Fruit fly (Drosophila melanogaster) whole organism, embryonic: ENCODE measurements around the gene Pisd.
A peak's percentile ranks its signal among the peaks of the same experiment; 100 is the strongest.

Source experiments
- ATbp ChIP-seq: fragments of 200-800 bp; sonication (Bioruptor generic); optimal IDR thresholded peaks from 2 replicates; lab custom pipeline; 2017; ENCODE audit warnings: missing biosample characterization, mild to moderate bottlenecking, missing genetic modification characterization, missing genetic modification reagents
- Atf6 ChIP-seq: fragments of 200-800 bp; sonication (Bioruptor generic); IDR thresholded peaks from 2 replicates; pipeline ENCODE4 v1.3.6; 2022; ENCODE audit warnings: missing biosample characterization, missing genetic modification characterization
- BEAF-32 ChIP-seq: fragments of 200-800 bp; sonication (Bioruptor generic); optimal IDR thresholded peaks from 3 replicates; lab custom pipeline; 2017; ENCODE audit warnings: missing biosample characterization, missing genetic modification characterization, mild to moderate bottlenecking, moderate library complexity, missing genetic modification reagents
- Blimp-1 ChIP-seq: fragments of 200-800 bp; sonication (Bioruptor generic); optimal IDR thresholded peaks from 3 replicates; lab custom pipeline; 2018; ENCODE audit warnings: missing biosample characterization, missing genetic modification characterization, mild to moderate bottlenecking, moderate library complexity, missing genetic modification reagents
- CG11695 ChIP-seq: fragments of 200-800 bp; sonication (Bioruptor generic); IDR thresholded peaks from 3 replicates; pipeline ENCODE4 v1.3.6; 2022; ENCODE audit warnings: missing biosample characterization, missing genetic modification characterization
- CG12769 ChIP-seq: fragments of 200-800 bp; sonication (Bioruptor generic); optimal IDR thresholded peaks from 2 replicates; lab custom pipeline; 2019; ENCODE audit warnings: missing biosample characterization, mild to moderate bottlenecking, missing genetic modification characterization, moderate library complexity
- CG13287 ChIP-seq: fragments of 200-800 bp; sonication (Bioruptor generic); IDR thresholded peaks from 2 replicates; pipeline ENCODE4 v1.3.6; 2022; ENCODE audit warnings: missing biosample characterization, missing genetic modification characterization; ENCODE audit not compliant: partially characterized antibody
- CG14014 ChIP-seq: fragments of 200-800 bp; sonication (Bioruptor generic); IDR thresholded peaks from 2 replicates; pipeline ENCODE4 v1.3.6; 2022; ENCODE audit warnings: missing biosample characterization, missing genetic modification characterization
- CG16863 ChIP-seq: fragments of 200-800 bp; sonication (Bioruptor generic); optimal IDR thresholded peaks from 3 replicates; lab custom pipeline; 2016; ENCODE audit warnings: missing biosample characterization, missing genetic modification characterization
- CG18011 ChIP-seq: fragments of 200-800 bp; sonication (Bioruptor generic); optimal IDR thresholded peaks from 2 replicates; lab custom pipeline; 2017; ENCODE audit warnings: missing biosample characterization, missing genetic modification characterization, mild to moderate bottlenecking, moderate library complexity, missing genotype
- CG2116 ChIP-seq: fragments of 200-800 bp; sonication (Bioruptor generic); optimal IDR thresholded peaks from 3 replicates; lab custom pipeline; 2018; ENCODE audit warnings: missing biosample characterization, mild to moderate bottlenecking, missing genetic modification characterization
- CG30020 ChIP-seq: fragments of 200-800 bp; optimal IDR thresholded peaks from 2 replicates; lab custom pipeline; 2019; ENCODE audit warnings: missing biosample characterization, mild to moderate bottlenecking, missing genetic modification characterization, moderate library complexity
- CG3163 ChIP-seq: fragments of 200-800 bp; sonication (Bioruptor generic); optimal IDR thresholded peaks from 3 replicates; lab custom pipeline; 2016; ENCODE audit warnings: missing biosample characterization, missing genetic modification characterization
- CG34422 ChIP-seq: fragments of 200-800 bp; sonication (Bioruptor generic); IDR thresholded peaks from 3 replicates; pipeline ENCODE4 v1.3.6; 2022; ENCODE audit warnings: missing biosample characterization, missing genetic modification characterization
- CG4730 ChIP-seq: fragments of 200-800 bp; sonication (Bioruptor generic); IDR thresholded peaks from 2 replicates; pipeline ENCODE4 v1.3.6; 2022; ENCODE audit warnings: missing biosample characterization, missing genetic modification characterization
- CG4854 ChIP-seq: fragments of 200-800 bp; sonication (Bioruptor generic); optimal IDR thresholded peaks from 2 replicates; lab custom pipeline; 2016; ENCODE audit warnings: missing biosample characterization, missing genetic modification characterization, inconsistent platforms
- CG6813 ChIP-seq: fragments of 200-800 bp; sonication (Bioruptor generic); optimal IDR thresholded peaks from 2 replicates; lab custom pipeline; 2017; ENCODE audit warnings: missing biosample characterization, missing genetic modification characterization, mild to moderate bottlenecking, moderate library complexity, missing genetic modification reagents
- CG8478 ChIP-seq: fragments of >200 bp; optimal IDR thresholded peaks from 2 replicates; lab custom pipeline; 2018
- CG9437 ChIP-seq: fragments of 200-800 bp; sonication (Bioruptor generic); optimal IDR thresholded peaks from 2 replicates; lab custom pipeline; 2018; ENCODE audit warnings: missing biosample characterization, mild to moderate bottlenecking, missing genetic modification characterization
- ERR ChIP-seq: fragments of 200-800 bp; sonication (Bioruptor generic); optimal IDR thresholded peaks from 2 replicates; lab custom pipeline; 2016; ENCODE audit warnings: missing biosample characterization, missing genetic modification characterization
- Ets65A ChIP-seq: fragments of 200-800 bp; sonication (Bioruptor generic); peaks from one replicate; lab custom pipeline; 2016; ENCODE audit warnings: missing biosample characterization, missing genetic modification characterization
- HmgD ChIP-seq: fragments of 200-800 bp; sonication (Bioruptor generic); optimal IDR thresholded peaks from 3 replicates; lab custom pipeline; 2016; ENCODE audit warnings: missing biosample characterization, missing genetic modification characterization
- Hr39 ChIP-seq: fragments of >200 bp; optimal IDR thresholded peaks from 2 replicates; lab custom pipeline; 2017
- Hr78 ChIP-seq, 2 experiments: fragments of 200-800 bp in 1 of 2; fragments of >200 bp in 1 of 2; sonication (Bioruptor generic) in 1 of 2; optimal IDR thresholded peaks; 2 replicates each; lab custom pipeline; 2017 to 2019; ENCODE audit warnings: missing biosample characterization in 2 of 2, missing genetic modification characterization in 2 of 2, mild to moderate bottlenecking in 1 of 2, moderate library complexity in 1 of 2
- Mad ChIP-seq: fragments of 200-800 bp; sonication (Bioruptor generic); optimal IDR thresholded peaks from 2 replicates; lab custom pipeline; 2016; ENCODE audit warnings: missing biosample characterization, missing genetic modification characterization
- Mes4 ChIP-seq: fragments of 200-800 bp; sonication (Bioruptor generic); optimal IDR thresholded peaks from 2 replicates; lab custom pipeline; 2016; ENCODE audit warnings: missing biosample characterization, missing genetic modification characterization
- Myb ChIP-seq: fragments of 200-800 bp; sonication (Bioruptor generic); optimal IDR thresholded peaks from 2 replicates; lab custom pipeline; 2016; ENCODE audit warnings: missing biosample characterization, missing genetic modification characterization
- Oaz ChIP-seq: fragments of 200-800 bp; sonication (Bioruptor generic); IDR thresholded peaks from 2 replicates; pipeline ENCODE4 v1.3.6; 2022; ENCODE audit warnings: missing biosample characterization, missing genetic modification characterization
- Oli ChIP-seq: fragments of 200-800 bp; sonication (Bioruptor generic); optimal IDR thresholded peaks from 2 replicates; lab custom pipeline; 2018; ENCODE audit warnings: missing biosample characterization, mild to moderate bottlenecking, missing genetic modification characterization, moderate library complexity
- Spps ChIP-seq: fragments of 200-800 bp; sonication (Bioruptor generic); optimal IDR thresholded peaks from 2 replicates; lab custom pipeline; 2018; ENCODE audit warnings: missing biosample characterization, mild to moderate bottlenecking, missing genetic modification characterization
- Taf1 ChIP-seq: fragments of 200-800 bp; sonication (Bioruptor generic); IDR thresholded peaks from 2 replicates; pipeline ENCODE4 v1.3.6; 2022; ENCODE audit warnings: missing biosample characterization, missing genetic modification characterization
- Trl ChIP-seq, 3 experiments: fragments of >200 bp in 2 of 3; fragments of 200-800 bp in 1 of 3; sonication (Bioruptor generic) in 1 of 3; optimal IDR thresholded peaks; 2 replicates in 1 of 3; 3 replicates in 2 of 3; lab custom pipeline; 2016 to 2017; ENCODE audit warnings: missing biosample characterization in 1 of 3, missing genetic modification characterization in 1 of 3
- aop ChIP-seq: fragments of 200-800 bp; sonication (Bioruptor generic); IDR thresholded peaks from 2 replicates; pipeline ENCODE4 v1.3.6; 2022; ENCODE audit warnings: missing biosample characterization, missing genetic modification characterization
- ato ChIP-seq: fragments of 200-800 bp; sonication (Bioruptor generic); IDR thresholded peaks from 2 replicates; pipeline ENCODE4 v1.3.6; 2022; ENCODE audit warnings: missing biosample characterization, missing genetic modification characterization; ENCODE audit not compliant: partially characterized antibody
- eyg ChIP-seq: fragments of 200-800 bp; sonication (Bioruptor generic); optimal IDR thresholded peaks from 3 replicates; lab custom pipeline; 2016; ENCODE audit warnings: missing biosample characterization, missing genetic modification characterization
- ham ChIP-seq: fragments of 200-800 bp; sonication (Bioruptor generic); IDR thresholded peaks from 2 replicates; pipeline ENCODE4 v1.3.6; 2022; ENCODE audit warnings: missing biosample characterization, missing genetic modification characterization
- jing ChIP-seq: fragments of 200-800 bp; sonication (Bioruptor generic); optimal IDR thresholded peaks from 2 replicates; lab custom pipeline; 2018; ENCODE audit warnings: missing biosample characterization, mild to moderate bottlenecking, missing genetic modification characterization
- kah ChIP-seq: fragments of 200-800 bp; sonication (Bioruptor generic); optimal IDR thresholded peaks from 2 replicates; lab custom pipeline; 2018; ENCODE audit warnings: missing biosample characterization, mild to moderate bottlenecking, missing genetic modification characterization
- p53 ChIP-seq: fragments of 200-800 bp; sonication (Bioruptor generic); optimal IDR thresholded peaks from 2 replicates; lab custom pipeline; 2016; ENCODE audit warnings: missing biosample characterization, missing genetic modification characterization
- pan ChIP-seq, 4 experiments: fragments of >200 bp in 3 of 4; fragments of 200-800 bp in 1 of 4; sonication (Bioruptor generic) in 1 of 4; optimal IDR thresholded peaks in 3 of 4; IDR thresholded peaks in 1 of 4; 2 replicates each; pipeline versions ENCODE4 v1.3.6 to Lab custom; 2017 to 2022; ENCODE audit warnings: missing biosample characterization in 2 of 4, missing genetic modification characterization in 2 of 4, mixed read lengths in 1 of 4
- pfk ChIP-seq: fragments of 200-800 bp; sonication (Bioruptor generic); optimal IDR thresholded peaks from 2 replicates; lab custom pipeline; 2018; ENCODE audit warnings: missing biosample characterization, mild to moderate bottlenecking, missing genetic modification characterization, moderate library complexity
- pros ChIP-seq: fragments of 200-800 bp; sonication (Bioruptor generic); optimal IDR thresholded peaks from 3 replicates; lab custom pipeline; 2019; ENCODE audit warnings: missing biosample characterization, mild to moderate bottlenecking, missing genetic modification characterization, moderate library complexity
- psq ChIP-seq: fragments of 200-800 bp; sonication (Bioruptor generic); optimal IDR thresholded peaks from 2 replicates; lab custom pipeline; 2017; ENCODE audit warnings: missing biosample characterization, missing genetic modification characterization
- schlank ChIP-seq: fragments of 200-800 bp; sonication (Bioruptor generic); optimal IDR thresholded peaks from 2 replicates; lab custom pipeline; 2018; ENCODE audit warnings: missing biosample characterization, mild to moderate bottlenecking, missing genetic modification characterization
- stc ChIP-seq: fragments of 200-800 bp; sonication (Bioruptor generic); IDR thresholded peaks from 2 replicates; pipeline ENCODE4 v1.3.6; 2022; ENCODE audit warnings: missing biosample characterization, missing genetic modification characterization
- tup ChIP-seq: fragments of 200-800 bp; sonication (Bioruptor generic); optimal IDR thresholded peaks from 2 replicates; lab custom pipeline; 2016; ENCODE audit warnings: missing biosample characterization, mild to moderate bottlenecking, missing genetic modification characterization, moderate library complexity
- wdn ChIP-seq: fragments of 200-800 bp; sonication (Bioruptor generic); IDR thresholded peaks from 2 replicates; pipeline ENCODE4 v1.3.6; 2022; ENCODE audit warnings: missing biosample characterization, missing genetic modification characterization

The Pisd gene

dm6 chr3R:24047998-24048511 is 2.5 kb upstream of the Pisd start, which contains the start of gene Rox8 (continued):
- no peak for TF ChIP-seq wdn (GFP tag; lab: Robert Waterston, UW)
- no peak; the same call in 1 of the 2 replicates for TF ChIP-seq Atf6

dm6 chr3R:24051459-24052165 is 1.0 kb downstream of the Pisd start:
- TF ChIP-seq CG4854 (GFP tag; lab: Kevin White, UChicago) (no peak), pan (optimal IDR thresholded peaks at IDR 0.05; lab: Kevin White, UChicago) (no peak), pan (GFP tag; optimal IDR thresholded peaks at IDR 0.05 in 1 of 2, IDR thresholded peaks at IDR 0.05 in 1 of 2) (peak in 1 of 2 experiments; percentile 41), psq (no peak), Hr39 (lab: Kevin White, UChicago) (no peak), Taf1 (GFP tag; lab: Robert Waterston, UW) (no peak), p53 (GFP tag; lab: Kevin White, UChicago) (no peak), ATbp (GFP tag; lab: Kevin White, UChicago) (no peak), ham (GFP tag; lab: Robert Waterston, UW) (no peak), Myb (GFP tag; lab: Kevin White, UChicago) (peak; percentile 53), Blimp-1 (GFP tag; lab: Kevin White, UChicago) (no peak), Ets65A (GFP tag; lab: Kevin White, UChicago) (peak; percentile 54), Mes4 (GFP tag; lab: Kevin White, UChicago) (no peak), Mad (no peak), Oaz (no peak), aop (GFP tag; lab: Robert Waterston, UW) (no peak), ERR (GFP tag; lab: Kevin White, UChicago) (peak; percentile 40), BEAF-32 (no peak), CG3163 (no peak), CG14014 (GFP tag; lab: Robert Waterston, UW) (peak; percentile 30; the same call in 1 of the 2 replicates), CG30020 (no peak), schlank (tag; lab: Kevin White, UChicago) (no peak), CG2116 (GFP tag; lab: Kevin White, UChicago) (no peak), CG13287 (GFP tag; lab: Robert Waterston, UW) (peak; percentile 31; the same call in 1 of the 2 replicates), Hr78 (GFP tag; optimal IDR thresholded peaks at IDR 0.05; lab: Kevin White, UChicago) (no peak), HmgD (GFP tag; lab: Kevin White, UChicago) (no peak), Spps (tag; lab: Kevin White, UChicago) (no peak), kah (GFP tag; lab: Kevin White, UChicago) (no peak), tup (GFP tag; lab: Kevin White, UChicago) (no peak), jing (GFP tag; lab: Kevin White, UChicago) (no peak), CG9437 (GFP tag; lab: Kevin White, UChicago) (no peak), CG12769 (tag; lab: Kevin White, UChicago) (peak; percentile 69), CG34422 (GFP tag; lab: Robert Waterston, UW) (peak; percentile 40; the same call in 1 of the 3 replicates), pfk (no peak), Trl (optimal IDR thresholded peaks at IDR 0.05; lab: Kevin White, UChicago) (no peak), Trl (GFP tag; optimal IDR thresholded peaks at IDR 0.05; lab: Kevin White, UChicago) (no peak), eyg (GFP tag; lab: Kevin White, UChicago) (no peak), CG11695 (GFP tag; lab: Robert Waterston, UW) (no peak), CG18011 (GFP tag; lab: Kevin White, UChicago) (no peak), CG4730 (0 out of 2 replicates have a peak, but pooled peaks have one; percentile 5), CG6813 (GFP tag; lab: Kevin White, UChicago) (no peak), pros (GFP tag; lab: Kevin White, UChicago) (no peak), CG8478 (no peak), CG16863 (no peak), Oli (tag; lab: Kevin White, UChicago) (no peak), ato (GFP tag; lab: Robert Waterston, UW) (no peak), stc (GFP tag; lab: Robert Waterston, UW) (0 out of 2 replicates have a peak, but pooled peaks have one; percentile 19)
